Fruit fly (Drosophila melanogaster) whole organism, embryonic: ENCODE results near the gene Nf-YC.

Source experiments
- Bgb ChIP-seq: fragments of 200-800 bp; sonication (Bioruptor generic); IDR thresholded peaks from 2 replicates; pipeline ENCODE4 v1.3.6; 2022; ENCODE audit warnings: missing biosample characterization, missing genetic modification characterization; ENCODE audit not compliant: partially characterized antibody
- Bteb2 ChIP-seq: fragments of 200-800 bp; sonication (Bioruptor generic); optimal IDR thresholded peaks from 2 replicates; lab custom pipeline; 2016; ENCODE audit warnings: missing biosample characterization, missing genetic modification characterization
- CG1024 ChIP-seq: fragments of 200-800 bp; sonication (Bioruptor generic); IDR thresholded peaks from 2 replicates; pipeline ENCODE4 v1.3.6; 2022; ENCODE audit warnings: missing biosample characterization, missing genetic modification characterization
- CG10267 ChIP-seq: fragments of 200-800 bp; sonication (Bioruptor generic); optimal IDR thresholded peaks from 2 replicates; lab custom pipeline; 2018; ENCODE audit warnings: missing biosample characterization, mild to moderate bottlenecking, missing genetic modification characterization, moderate library complexity
- CG10431 ChIP-seq: fragments of 200-800 bp; sonication (Bioruptor generic); optimal IDR thresholded peaks from 3 replicates; lab custom pipeline; 2018; ENCODE audit warnings: missing biosample characterization, mild to moderate bottlenecking, missing genetic modification characterization
- CG10543 ChIP-seq: fragments of 200-800 bp; sonication (Bioruptor generic); optimal IDR thresholded peaks from 3 replicates; lab custom pipeline; 2017; ENCODE audit warnings: missing biosample characterization, mild to moderate bottlenecking, missing genetic modification characterization, moderate library complexity
- CG11696 ChIP-seq: fragments of 200-800 bp; sonication (Bioruptor generic); IDR thresholded peaks from 2 replicates; pipeline ENCODE4 v1.3.6; 2022; ENCODE audit warnings: missing biosample characterization, missing genetic modification characterization
- CG1233 ChIP-seq: fragments of 200-800 bp; sonication (Bioruptor generic); optimal IDR thresholded peaks from 4 replicates; lab custom pipeline; 2018; ENCODE audit warnings: missing biosample characterization, mild to moderate bottlenecking, missing genetic modification characterization
- CG14860 ChIP-seq: fragments of 200-800 bp; sonication (Bioruptor generic); IDR thresholded peaks from 3 replicates; pipeline ENCODE4 v1.3.6; 2022; ENCODE audit warnings: missing biosample characterization, missing genetic modification characterization; ENCODE audit not compliant: partially characterized antibody
- CG17186 ChIP-seq: fragments of 200-800 bp; sonication (Bioruptor generic); optimal IDR thresholded peaks from 3 replicates; lab custom pipeline; 2017; ENCODE audit warnings: missing biosample characterization, missing genetic modification reagents, missing genetic modification characterization
- CG2116 ChIP-seq: fragments of 200-800 bp; sonication (Bioruptor generic); optimal IDR thresholded peaks from 3 replicates; lab custom pipeline; 2018; ENCODE audit warnings: missing biosample characterization, mild to moderate bottlenecking, missing genetic modification characterization
- CG33557 ChIP-seq: fragments of 200-800 bp; sonication (Bioruptor generic); optimal IDR thresholded peaks from 2 replicates; lab custom pipeline; 2019; ENCODE audit warnings: missing biosample characterization, mild to moderate bottlenecking, missing genetic modification characterization, moderate library complexity
- CG4617 ChIP-seq: fragments of 200-800 bp; sonication (Bioruptor generic); optimal IDR thresholded peaks from 3 replicates; lab custom pipeline; 2016; ENCODE audit warnings: missing biosample characterization, missing genetic modification characterization, borderline replicate concordance
- CG8388 ChIP-seq: fragments of 200-800 bp; sonication (Bioruptor generic); optimal IDR thresholded peaks from 2 replicates; lab custom pipeline; 2019; ENCODE audit warnings: missing biosample characterization, mild to moderate bottlenecking, missing genetic modification characterization, moderate library complexity
- CoRest ChIP-seq: fragments of 200-800 bp; sonication (Bioruptor generic); optimal IDR thresholded peaks from 3 replicates; lab custom pipeline; 2018; ENCODE audit warnings: missing biosample characterization, mild to moderate bottlenecking, missing genetic modification characterization, moderate library complexity
- Dad ChIP-seq: fragments of 200-800 bp; sonication (Bioruptor generic); optimal IDR thresholded peaks from 3 replicates; lab custom pipeline; 2016; ENCODE audit warnings: missing biosample characterization, missing genetic modification characterization
- Deaf1 ChIP-seq: fragments of 200-800 bp; optimal IDR thresholded peaks from 3 replicates; lab custom pipeline; 2019; ENCODE audit warnings: missing biosample characterization, mild to moderate bottlenecking, missing genetic modification characterization, moderate library complexity
- Doc3 ChIP-seq: fragments of 200-800 bp; sonication (Bioruptor generic); IDR thresholded peaks from 3 replicates; pipeline ENCODE4 v1.3.6; 2022; ENCODE audit warnings: missing biosample characterization, missing genetic modification characterization; ENCODE audit not compliant: partially characterized antibody
- Dref ChIP-seq: fragments of 200-800 bp; sonication (Bioruptor generic); IDR thresholded peaks from 2 replicates; pipeline ENCODE4 v1.3.6; 2022; ENCODE audit warnings: missing biosample characterization, missing genetic modification characterization
- Elba2 ChIP-seq: fragments of 200-800 bp; sonication (Bioruptor generic); optimal IDR thresholded peaks from 3 replicates; lab custom pipeline; 2016; ENCODE audit warnings: missing biosample characterization, missing genetic modification characterization
- HLH54F ChIP-seq: fragments of 200-800 bp; sonication (Bioruptor generic); optimal IDR thresholded peaks from 3 replicates; lab custom pipeline; 2016; ENCODE audit warnings: missing biosample characterization, missing genetic modification characterization
- Hand ChIP-seq: fragments of 200-800 bp; sonication (Bioruptor generic); optimal IDR thresholded peaks from 2 replicates; lab custom pipeline; 2017; ENCODE audit warnings: mild to moderate bottlenecking, missing biosample characterization, missing genetic modification reagents, missing genetic modification characterization
- HmgZ ChIP-seq: fragments of 200-800 bp; sonication (Bioruptor generic); optimal IDR thresholded peaks from 2 replicates; lab custom pipeline; 2018; ENCODE audit warnings: missing biosample characterization, mild to moderate bottlenecking, missing genetic modification characterization
- Hmr ChIP-seq: fragments of 200-800 bp; sonication (Bioruptor generic); optimal IDR thresholded peaks from 3 replicates; lab custom pipeline; 2017; ENCODE audit warnings: mild to moderate bottlenecking, missing biosample characterization, missing genetic modification reagents, missing genetic modification characterization
- MESR4 ChIP-seq: fragments of 200-800 bp; sonication (Bioruptor generic); optimal IDR thresholded peaks from 2 replicates; lab custom pipeline; 2018; ENCODE audit warnings: missing biosample characterization, mild to moderate bottlenecking, missing genetic modification characterization, moderate library complexity
- MTF-1 ChIP-seq: fragments of 200-800 bp; sonication (Bioruptor generic); optimal IDR thresholded peaks from 2 replicates; lab custom pipeline; 2018; ENCODE audit warnings: missing biosample characterization, mild to moderate bottlenecking, missing genetic modification characterization, borderline replicate concordance
- Rx ChIP-seq: fragments of 200-800 bp; sonication (Bioruptor generic); IDR thresholded peaks from 2 replicates; pipeline ENCODE4 v1.3.6; 2022; ENCODE audit warnings: missing biosample characterization, missing genetic modification characterization
- Sry-δ ChIP-seq: fragments of 200-800 bp; sonication (Bioruptor generic); optimal IDR thresholded peaks from 2 replicates; lab custom pipeline; 2016; ENCODE audit warnings: missing biosample characterization, missing genetic modification characterization
- TFAM ChIP-seq: fragments of 200-800 bp; sonication (Bioruptor generic); optimal IDR thresholded peaks from 2 replicates; lab custom pipeline; 2017; ENCODE audit warnings: missing biosample characterization, missing genetic modification characterization, inconsistent platforms
- Vsx1 ChIP-seq: fragments of 200-800 bp; sonication (Bioruptor generic); optimal IDR thresholded peaks from 2 replicates; lab custom pipeline; 2017; ENCODE audit warnings: missing biosample characterization, mild to moderate bottlenecking, missing genetic modification characterization, missing genetic modification reagents
- Xbp1 ChIP-seq: fragments of 200-800 bp; sonication (Bioruptor generic); optimal IDR thresholded peaks from 3 replicates; lab custom pipeline; 2016; ENCODE audit warnings: missing biosample characterization, mild to moderate bottlenecking, missing genetic modification characterization
- amos ChIP-seq: fragments of 200-800 bp; sonication (Bioruptor generic); IDR thresholded peaks from 2 replicates; pipeline ENCODE4 v1.3.6; 2022; ENCODE audit warnings: missing biosample characterization, missing genetic modification characterization; ENCODE audit not compliant: partially characterized antibody
- ato ChIP-seq: fragments of 200-800 bp; sonication (Bioruptor generic); IDR thresholded peaks from 2 replicates; pipeline ENCODE4 v1.3.6; 2022; ENCODE audit warnings: missing biosample characterization, missing genetic modification characterization; ENCODE audit not compliant: partially characterized antibody
- cas ChIP-seq: fragments of 200-800 bp; sonication (Bioruptor generic); IDR thresholded peaks from 2 replicates; pipeline ENCODE4 v1.3.6; 2022; ENCODE audit warnings: missing biosample characterization, missing genetic modification characterization
- chinmo ChIP-seq: fragments of 200-800 bp; sonication (Bioruptor generic); IDR thresholded peaks from 4 replicates; pipeline ENCODE4 v1.3.6; 2022; ENCODE audit warnings: missing biosample characterization, missing genetic modification characterization; ENCODE audit not compliant: partially characterized antibody
- ci ChIP-seq: fragments of 200-800 bp; sonication (Bioruptor generic); IDR thresholded peaks from 3 replicates; pipeline ENCODE4 v1.3.6; 2022; ENCODE audit warnings: missing biosample characterization, missing genetic modification characterization
- crp ChIP-seq, 2 experiments: fragments of 200-800 bp; sonication (Bioruptor generic); optimal IDR thresholded peaks; 2 replicates in 1 of 2; 3 replicates in 1 of 2; lab custom pipeline; 2017; ENCODE audit warnings: missing biosample characterization in 2 of 2, missing genetic modification characterization in 2 of 2, mild to moderate bottlenecking in 1 of 2, moderate library complexity in 1 of 2
- insv ChIP-seq, 2 experiments: fragments of 200-800 bp; sonication (Bioruptor generic); optimal IDR thresholded peaks; 3 replicates each; lab custom pipeline; 2016 to 2018; ENCODE audit warnings: missing biosample characterization in 2 of 2, missing genetic modification characterization in 2 of 2
- knrl ChIP-seq: fragments of 200-800 bp; sonication (Bioruptor generic); IDR thresholded peaks from 3 replicates; pipeline ENCODE4 v1.3.6; 2022; ENCODE audit warnings: missing biosample characterization, missing genetic modification characterization; ENCODE audit not compliant: partially characterized antibody
- lmd ChIP-seq: fragments of 200-800 bp; sonication (Bioruptor generic); IDR thresholded peaks from 2 replicates; pipeline ENCODE4 v1.3.6; 2022; ENCODE audit warnings: missing biosample characterization, missing genetic modification characterization
- lov ChIP-seq, 2 experiments: fragments of 200-800 bp in 1 of 2; fragments of >200 bp in 1 of 2; sonication (Bioruptor generic) in 1 of 2; IDR thresholded peaks in 1 of 2; optimal IDR thresholded peaks in 1 of 2; 2 replicates in 1 of 2; 3 replicates in 1 of 2; pipeline versions ENCODE4 v1.3.6 to Lab custom; 2017 to 2022; ENCODE audit warnings: missing biosample characterization in 1 of 2, missing genetic modification characterization in 1 of 2
- nerfin-2 ChIP-seq: fragments of 200-800 bp; sonication (Bioruptor generic); IDR thresholded peaks from 2 replicates; pipeline ENCODE4 v1.3.6; 2022; ENCODE audit warnings: missing biosample characterization, missing genetic modification characterization; ENCODE audit not compliant: partially characterized antibody
- pzg ChIP-seq: fragments of 200-800 bp; sonication (Bioruptor generic); optimal IDR thresholded peaks from 3 replicates; lab custom pipeline; 2018; ENCODE audit warnings: missing biosample characterization, mild to moderate bottlenecking, missing genetic modification characterization, moderate library complexity
- row ChIP-seq: fragments of 200-800 bp; sonication (Bioruptor generic); IDR thresholded peaks from 3 replicates; pipeline ENCODE4 v1.3.6; 2022; ENCODE audit warnings: missing biosample characterization, missing genetic modification characterization
- sna ChIP-seq: fragments of 200-800 bp; sonication (Bioruptor generic); IDR thresholded peaks from 2 replicates; pipeline ENCODE4 v1.3.6; 2022; ENCODE audit warnings: missing biosample characterization, missing genetic modification characterization; ENCODE audit not compliant: partially characterized antibody
- tio ChIP-seq: fragments of 200-800 bp; sonication (Bioruptor generic); optimal IDR thresholded peaks from 2 replicates; lab custom pipeline; 2017; ENCODE audit warnings: missing biosample characterization, missing genetic modification characterization, inconsistent platforms
- unc-4 ChIP-seq: fragments of 200-800 bp; sonication (Bioruptor generic); IDR thresholded peaks from 2 replicates; pipeline ENCODE4 v1.3.6; 2022; ENCODE audit warnings: missing biosample characterization, missing genetic modification characterization; ENCODE audit not compliant: partially characterized antibody

The Nf-YC gene

DNA sequence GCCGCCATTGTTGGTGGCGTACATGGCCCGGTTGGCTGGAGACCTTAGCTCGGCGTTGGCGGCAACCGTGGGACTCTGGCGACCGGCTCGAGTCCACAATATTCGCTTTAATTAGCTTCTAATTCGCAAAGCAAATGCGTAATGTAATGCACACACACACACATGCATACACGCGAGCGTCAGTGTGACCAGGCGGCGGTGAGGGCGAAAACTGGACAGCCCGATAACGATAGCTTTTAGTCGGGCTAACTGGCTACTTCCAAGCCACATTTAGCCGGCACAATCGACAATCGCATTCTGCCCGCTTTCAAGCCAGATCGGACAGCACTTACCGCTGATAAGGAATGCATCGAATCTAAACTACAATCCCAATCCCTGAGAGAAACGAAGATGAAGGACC, at the start of gene Nf-YC, which contains the start of gene xit (continued):
- TF ChIP-seq CG1233 (no peak), CG14860 (GFP tag; lab: Robert Waterston, UW) (peak; percentile 37; the same call in 1 of the 3 replicates), chinmo (GFP tag; lab: Robert Waterston, UW) (peak; percentile 70; the same call in 1 of the 4 replicates), CG2116 (GFP tag; lab: Kevin White, UChicago) (peak; percentile 65), Hmr (GFP tag; lab: Kevin White, UChicago) (no peak), Doc3 (GFP tag; lab: Robert Waterston, UW) (peak; percentile 35; the same call in 1 of the 3 replicates), MTF-1 (no peak), nerfin-2 (GFP tag; lab: Robert Waterston, UW) (peak; percentile 39; the same call in 1 of the 2 replicates), CG17186 (GFP tag; lab: Kevin White, UChicago) (peak; percentile 76), insv (GFP tag; optimal IDR thresholded peaks at IDR 0.05; lab: Kevin White, UChicago) (peak in 1 of 2 experiments; percentile 37), MESR4 (peak; percentile 89), CG33557 (GFP tag; lab: Kevin White, UChicago) (no peak), Vsx1 (GFP tag; lab: Kevin White, UChicago) (no peak), ato (GFP tag; lab: Robert Waterston, UW) (0 out of 2 replicates have a peak, but pooled peaks have one; percentile 39), pzg (peak; percentile 95), CG4617 (GFP tag; lab: Kevin White, UChicago) (peak; percentile 83), CG10431 (no peak), Xbp1 (GFP tag; lab: Kevin White, UChicago) (no peak), TFAM (GFP tag; lab: Kevin White, UChicago) (no peak), knrl (GFP tag; lab: Robert Waterston, UW) (peak; percentile 62), HmgZ (tag; lab: Kevin White, UChicago) (peak; percentile 68), Elba2 (GFP tag; lab: Kevin White, UChicago) (peak; percentile 40), row (GFP tag; lab: Robert Waterston, UW) (peak; percentile 73), HLH54F (GFP tag; lab: Kevin White, UChicago) (no peak), amos (GFP tag; lab: Robert Waterston, UW) (peak; percentile 68), Bgb (peak; percentile 67), CG11696 (GFP tag; lab: Robert Waterston, UW) (no peak), Rx (GFP tag; lab: Robert Waterston, UW) (no peak), ci (GFP tag; lab: Robert Waterston, UW) (0 out of 3 replicates have a peak, but pooled peaks have one; percentile 12), Hand (no peak), Bteb2 (GFP tag; lab: Kevin White, UChicago) (no peak), Sry-δ (peak; percentile 72), CG8388 (no peak), unc-4 (GFP tag; lab: Robert Waterston, UW) (peak; percentile 63), crp (GFP tag; optimal IDR thresholded peaks at IDR 0.05; lab: Kevin White, UChicago) (peak in 1 of 2 experiments; percentile 69), Dref (GFP tag; lab: Robert Waterston, UW) (peak; percentile 91), CG1024 (GFP tag; lab: Robert Waterston, UW) (0 out of 2 replicates have a peak, but pooled peaks have one; percentile 9), cas (GFP tag; lab: Robert Waterston, UW) (no peak), tio (GFP tag; lab: Kevin White, UChicago) (no peak), sna (GFP tag; lab: Robert Waterston, UW) (peak; percentile 36; the same call in 1 of the 2 replicates), Deaf1 (tag; lab: Kevin White, UChicago) (no peak), CG10543 (no peak), lov (optimal IDR thresholded peaks at IDR 0.05; lab: Kevin White, UChicago) (no peak), lov (GFP tag; IDR thresholded peaks at IDR 0.05; lab: Robert Waterston, UW) (no peak), Dad (no peak), CG10267 (tag; lab: Kevin White, UChicago) (no peak), CoRest (tag; lab: Kevin White, UChicago) (no peak), lmd (GFP tag; lab: Robert Waterston, UW) (no peak; the same call in 1 of the 2 replicates)
